Worm (Caenorhabditis elegans) whole organism, L3 larva: ENCODE data around the gene F11C1.7.

Experiments
- aly-2 ChIP-seq: fragments of 150-350 bp; optimal IDR thresholded peaks from 2 replicates; lab custom pipeline; 2014; ENCODE audit warnings: missing biosample characterization, missing genetic modification characterization
- ama-1 ChIP-seq: fragments of 150-350 bp; optimal IDR thresholded peaks from 2 replicates; lab custom pipeline; 2018
- elt-2 ChIP-seq: sonication (generic microtip); optimal IDR thresholded peaks from 2 replicates; lab custom pipeline; 2016; ENCODE audit warnings: missing genetic modification reagents, mild to moderate bottlenecking, missing genetic modification characterization, missing compliant biosample characterization
- lin-15B ChIP-seq: fragments of 150-350 bp; optimal IDR thresholded peaks from 2 replicates; lab custom pipeline; 2014; ENCODE audit warnings: missing biosample characterization, missing genetic modification characterization
- nhr-76 ChIP-seq: fragments of 150-350 bp; sonication (generic microtip); optimal IDR thresholded peaks from 5 replicates; lab custom pipeline; 2014; ENCODE audit warnings: missing biosample characterization, missing genetic modification characterization
- pha-4 ChIP-seq: fragments of 150-350 bp; optimal IDR thresholded peaks from 2 replicates; lab custom pipeline; 2014; ENCODE audit warnings: missing biosample characterization, missing genetic modification reagents, missing genetic modification characterization
- skn-1 ChIP-seq: fragments of 150-350 bp; optimal IDR thresholded peaks from 2 replicates; lab custom pipeline; 2014; ENCODE audit warnings: missing biosample characterization, missing genetic modification characterization
- snpc-4 ChIP-seq: fragments of 150-350 bp; optimal IDR thresholded peaks from 2 replicates; lab custom pipeline; 2014; ENCODE audit warnings: missing biosample characterization, missing genetic modification characterization
- tbx-2 ChIP-seq: sonication (generic microtip); optimal IDR thresholded peaks from 2 replicates; lab custom pipeline; 2016; ENCODE audit warnings: mild to moderate bottlenecking, missing genetic modification characterization, missing compliant biosample characterization
- unc-39 ChIP-seq: sonication (generic microtip); optimal IDR thresholded peaks from 4 replicates; lab custom pipeline; 2017; ENCODE audit warnings: missing biosample characterization, missing genetic modification characterization

DNA sequence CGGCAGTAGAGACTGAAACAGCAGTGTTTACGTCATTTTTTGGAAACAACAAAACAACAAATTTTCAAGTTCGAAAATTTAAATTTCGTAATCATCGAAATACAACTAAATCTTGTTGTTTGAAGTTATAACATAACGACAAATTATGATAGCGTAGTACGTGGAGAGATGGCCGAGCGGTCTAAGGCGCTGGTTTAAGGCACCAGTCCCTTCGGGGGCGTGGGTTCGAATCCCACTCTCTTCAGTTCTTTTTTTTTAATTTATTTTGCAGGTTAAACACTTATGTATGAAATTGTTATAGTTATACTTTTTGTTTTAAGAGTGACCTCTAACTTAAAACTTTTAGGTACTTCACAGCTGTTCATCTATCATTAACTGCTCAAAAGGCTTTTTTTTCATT lies 46.8 kb upstream of the F11C1.7 start:
- TF ChIP-seq skn-1 (tag; lab: Kevin White, UChicago) (no peak), pha-4 (tag; lab: Kevin White, UChicago) (no peak), ama-1 (no peak), unc-39 (no peak), nhr-76 (tag; lab: Kevin White, UChicago) (no peak), lin-15B (tag; lab: Kevin White, UChicago) (no peak), elt-2 (no peak), aly-2 (tag; lab: Kevin White, UChicago) (no peak), tbx-2 (no peak), snpc-4 (tag; lab: Kevin White, UChicago) (no peak)
